Fruit fly (Drosophila melanogaster) whole organism, prepupa: Measurements from ENCODE around the gene Gpdh1.
A peak's percentile ranks its signal among the peaks of the same experiment; 100 is the strongest.

ENCODE experiments used
- Blimp-1 ChIP-seq: fragments of 200-800 bp; sonication (Bioruptor generic); optimal IDR thresholded peaks from 3 replicates; lab custom pipeline; 2017; ENCODE audit warnings: missing biosample characterization, missing genetic modification characterization, mild to moderate bottlenecking, moderate library complexity, missing genetic modification reagents
- CG10669 ChIP-seq: fragments of 200-800 bp; sonication (Bioruptor generic); optimal IDR thresholded peaks from 3 replicates; lab custom pipeline; 2018; ENCODE audit warnings: missing biosample characterization, mild to moderate bottlenecking, missing genetic modification characterization, moderate library complexity
- CG11762 ChIP-seq: fragments of 200-800 bp; sonication (Bioruptor generic); optimal IDR thresholded peaks from 3 replicates; lab custom pipeline; 2016; ENCODE audit warnings: missing biosample characterization, missing genetic modification characterization; ENCODE audit not compliant: insufficient read depth
- CG15336 ChIP-seq: fragments of 200-800 bp; sonication (Bioruptor generic); IDR thresholded peaks from 2 replicates; pipeline ENCODE4 v1.3.6; 2022; ENCODE audit warnings: missing biosample characterization, missing genetic modification characterization
- CG3032 ChIP-seq: fragments of 200-800 bp; optimal IDR thresholded peaks from 2 replicates; lab custom pipeline; 2019; ENCODE audit warnings: missing biosample characterization, mild to moderate bottlenecking, missing genetic modification characterization, moderate library complexity
- CG6854 ChIP-seq: fragments of 200-800 bp; sonication (Bioruptor generic); optimal IDR thresholded peaks from 2 replicates; lab custom pipeline; 2017; ENCODE audit warnings: missing biosample characterization, mild to moderate bottlenecking, missing genetic modification characterization
- CG7368 ChIP-seq: fragments of 200-800 bp; sonication (Bioruptor generic); optimal IDR thresholded peaks from 3 replicates; lab custom pipeline; 2016; ENCODE audit warnings: missing biosample characterization, missing genetic modification characterization
- Ets21C ChIP-seq: fragments of 200-800 bp; sonication (Bioruptor generic); optimal IDR thresholded peaks from 3 replicates; lab custom pipeline; 2016; ENCODE audit warnings: missing biosample characterization, missing genetic modification characterization
- Sox15 ChIP-seq: fragments of 200-800 bp; sonication (Bioruptor generic); optimal IDR thresholded peaks from 3 replicates; lab custom pipeline; 2016; ENCODE audit warnings: missing biosample characterization, missing genetic modification characterization
- cyc ChIP-seq: fragments of 200-800 bp; sonication (Bioruptor generic); optimal IDR thresholded peaks from 3 replicates; lab custom pipeline; 2016; ENCODE audit warnings: missing biosample characterization, missing genetic modification characterization
- dac ChIP-seq: fragments of 200-800 bp; sonication (Bioruptor generic); optimal IDR thresholded peaks from 2 replicates; lab custom pipeline; 2017; ENCODE audit warnings: missing biosample characterization, mild to moderate bottlenecking, missing genetic modification characterization
- lz ChIP-seq: fragments of 200-800 bp; sonication (Bioruptor generic); optimal IDR thresholded peaks from 3 replicates; lab custom pipeline; 2016; ENCODE audit warnings: missing biosample characterization, missing genetic modification characterization
- pdm3 ChIP-seq: fragments of 200-800 bp; sonication (Bioruptor generic); optimal IDR thresholded peaks from 3 replicates; lab custom pipeline; 2016; ENCODE audit warnings: missing biosample characterization, missing genetic modification characterization
- vri ChIP-seq: fragments of 200-800 bp; sonication (Bioruptor generic); optimal IDR thresholded peaks from 3 replicates; lab custom pipeline; 2016; ENCODE audit warnings: missing biosample characterization, mild to moderate bottlenecking, missing genetic modification characterization

Gene Gpdh1

dm6 chr2L:5997609-5998229, 54.3 kb downstream of the Gpdh1 start (continued):
- no peak for TF ChIP-seq vri (GFP tag; lab: Kevin White, UChicago)
- TF ChIP-seq CG6854 (GFP tag; lab: Kevin White, UChicago): peak; percentile 69
- TF ChIP-seq cyc (GFP tag; lab: Kevin White, UChicago): no peak
- TF ChIP-seq CG11762 (GFP tag; lab: Kevin White, UChicago): no peak
- TF ChIP-seq CG3032 (tag; lab: Kevin White, UChicago): no peak
- TF ChIP-seq pdm3 (GFP tag; lab: Kevin White, UChicago): no peak
- TF ChIP-seq Ets21C (GFP tag; lab: Kevin White, UChicago): no peak
- no peak for TF ChIP-seq dac (GFP tag; lab: Kevin White, UChicago)
- peak; percentile 12 for TF ChIP-seq CG7368 (GFP tag; lab: Kevin White, UChicago)
- TF ChIP-seq lz: no peak
- TF ChIP-seq CG10669 (GFP tag; lab: Kevin White, UChicago): peak; percentile 39
- TF ChIP-seq Blimp-1: peak; percentile 50
- TF ChIP-seq CG15336 (GFP tag; lab: Robert Waterston, UW): no peak

dm6 chr2L:5998383-5998782, 54.9 kb downstream of the Gpdh1 start:
- TF ChIP-seq Sox15 (GFP tag; lab: Kevin White, UChicago) (no peak), CG15336 (GFP tag; lab: Robert Waterston, UW) (peak; percentile 11; the same call in 1 of the 2 replicates)
